Fruit fly (Drosophila melanogaster) S2 (cell line): ENCODE measurements around the gene Hsp70Aa.

Source experiments
- CG8478 ChIP-seq: fragments of >200 bp; optimal IDR thresholded peaks from 2 replicates; lab custom pipeline; 2018
- CTCF ChIP-seq, 2 experiments: fragments of >200 bp; optimal IDR thresholded peaks; 2 replicates each; lab custom pipeline; 2018

DNA sequence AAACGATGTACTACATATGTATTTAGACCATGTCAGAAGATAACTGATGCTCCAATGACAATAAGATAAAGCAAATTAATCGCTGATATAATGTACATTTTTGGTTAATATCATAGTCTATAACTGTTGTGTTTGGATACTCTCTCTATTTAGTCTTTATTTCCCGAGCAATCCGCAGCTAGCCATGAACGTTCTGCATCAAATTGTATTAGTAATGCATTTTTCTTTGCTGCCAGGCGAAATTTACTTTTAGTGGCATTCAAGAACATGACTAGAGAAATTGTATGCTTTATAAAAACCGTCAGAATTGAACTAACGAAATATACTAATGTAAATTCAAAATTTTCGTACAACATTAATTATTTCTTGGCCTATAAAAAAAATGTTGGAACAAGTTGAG lies 15.1 kb upstream of the Hsp70Aa start, which contains the start of gene GC2:
- TF ChIP-seq CG8478 (lab: Kevin White, UChicago) (no peak), CTCF (optimal IDR thresholded peaks at IDR 0.05; lab: Kevin White, UChicago) (no peak)
